Fruit fly (Drosophila melanogaster) whole organism, embryonic: ENCODE data around the gene dia.
A peak's percentile ranks its signal among the peaks of the same experiment; 100 is the strongest.

ENCODE experiments used
- Atf6 ChIP-seq: fragments of 200-800 bp; sonication (Bioruptor generic); IDR thresholded peaks from 2 replicates; pipeline ENCODE4 v1.3.6; 2022; ENCODE audit warnings: missing biosample characterization, missing genetic modification characterization
- B-H1 ChIP-seq: fragments of 200-800 bp; sonication (Bioruptor generic); IDR thresholded peaks from 3 replicates; pipeline ENCODE4 v1.3.6; 2022; ENCODE audit warnings: missing biosample characterization, missing genetic modification characterization
- B-H2 ChIP-seq: fragments of 200-800 bp; sonication (Bioruptor generic); optimal IDR thresholded peaks from 2 replicates; lab custom pipeline; 2018; ENCODE audit warnings: missing biosample characterization, mild to moderate bottlenecking, missing genetic modification characterization
- CG1024 ChIP-seq: fragments of 200-800 bp; sonication (Bioruptor generic); IDR thresholded peaks from 2 replicates; pipeline ENCODE4 v1.3.6; 2022; ENCODE audit warnings: missing biosample characterization, missing genetic modification characterization
- CG10654 ChIP-seq: fragments of 200-800 bp; sonication (Bioruptor generic); optimal IDR thresholded peaks from 2 replicates; lab custom pipeline; 2016; ENCODE audit warnings: missing biosample characterization, missing genetic modification characterization
- CG11723 ChIP-seq: fragments of 200-800 bp; sonication (Bioruptor generic); optimal IDR thresholded peaks from 2 replicates; lab custom pipeline; 2017; ENCODE audit warnings: missing biosample characterization, mild to moderate bottlenecking, missing genetic modification characterization
- CG12744 ChIP-seq: fragments of 200-800 bp; sonication (Bioruptor generic); optimal IDR thresholded peaks from 2 replicates; lab custom pipeline; 2016; ENCODE audit warnings: missing biosample characterization, missing genetic modification characterization
- CG13424 ChIP-seq: fragments of 200-800 bp; sonication (Bioruptor generic); optimal IDR thresholded peaks from 2 replicates; lab custom pipeline; 2019; ENCODE audit warnings: missing biosample characterization, mild to moderate bottlenecking, missing genetic modification characterization, moderate library complexity
- CG14014 ChIP-seq: fragments of 200-800 bp; sonication (Bioruptor generic); IDR thresholded peaks from 2 replicates; pipeline ENCODE4 v1.3.6; 2022; ENCODE audit warnings: missing biosample characterization, missing genetic modification characterization
- CG14860 ChIP-seq: fragments of 200-800 bp; sonication (Bioruptor generic); IDR thresholded peaks from 3 replicates; pipeline ENCODE4 v1.3.6; 2022; ENCODE audit warnings: missing biosample characterization, missing genetic modification characterization; ENCODE audit not compliant: partially characterized antibody
- CG30403 ChIP-seq: fragments of 200-800 bp; sonication (Bioruptor generic); optimal IDR thresholded peaks from 3 replicates; lab custom pipeline; 2016; ENCODE audit warnings: missing biosample characterization, missing genetic modification characterization
- CG4360 ChIP-seq: fragments of 200-800 bp; sonication (Bioruptor generic); IDR thresholded peaks from 2 replicates; pipeline ENCODE4 v1.3.6; 2022; ENCODE audit warnings: missing biosample characterization, missing genetic modification characterization
- CG4730 ChIP-seq: fragments of 200-800 bp; sonication (Bioruptor generic); IDR thresholded peaks from 2 replicates; pipeline ENCODE4 v1.3.6; 2022; ENCODE audit warnings: missing biosample characterization, missing genetic modification characterization
- CG6765 ChIP-seq: fragments of 200-800 bp; sonication (Bioruptor generic); optimal IDR thresholded peaks from 3 replicates; lab custom pipeline; 2017; ENCODE audit warnings: missing biosample characterization, mild to moderate bottlenecking, missing genetic modification characterization
- CG7839 ChIP-seq: fragments of 200-800 bp; sonication (Bioruptor generic); optimal IDR thresholded peaks from 3 replicates; lab custom pipeline; 2018; ENCODE audit warnings: missing biosample characterization, mild to moderate bottlenecking, missing genetic modification characterization, moderate library complexity
- CG8765 ChIP-seq: fragments of 200-800 bp; sonication (Bioruptor generic); IDR thresholded peaks from 2 replicates; pipeline ENCODE4 v1.3.6; 2022; ENCODE audit warnings: missing biosample characterization, missing genetic modification characterization
- CG8944 ChIP-seq: fragments of 200-800 bp; sonication (Bioruptor generic); optimal IDR thresholded peaks from 3 replicates; lab custom pipeline; 2016; ENCODE audit warnings: missing biosample characterization, missing genetic modification characterization
- CkIIα-i1 ChIP-seq: fragments of 200-800 bp; sonication (Bioruptor generic); IDR thresholded peaks from 2 replicates; pipeline ENCODE4 v1.3.6; 2022; ENCODE audit warnings: missing biosample characterization, missing genetic modification characterization
- Doc2 ChIP-seq: fragments of 200-800 bp; sonication (Bioruptor generic); IDR thresholded peaks from 2 replicates; pipeline ENCODE4 v1.3.6; 2022; ENCODE audit warnings: missing biosample characterization, missing genetic modification characterization
- Elba2 ChIP-seq: fragments of 200-800 bp; sonication (Bioruptor generic); optimal IDR thresholded peaks from 3 replicates; lab custom pipeline; 2016; ENCODE audit warnings: missing biosample characterization, missing genetic modification characterization
- HmgD ChIP-seq: fragments of 200-800 bp; sonication (Bioruptor generic); optimal IDR thresholded peaks from 3 replicates; lab custom pipeline; 2016; ENCODE audit warnings: missing biosample characterization, missing genetic modification characterization
- Hmr ChIP-seq: fragments of 200-800 bp; sonication (Bioruptor generic); optimal IDR thresholded peaks from 3 replicates; lab custom pipeline; 2017; ENCODE audit warnings: mild to moderate bottlenecking, missing biosample characterization, missing genetic modification reagents, missing genetic modification characterization
- Max ChIP-seq: fragments of 200-800 bp; sonication (Bioruptor generic); optimal IDR thresholded peaks from 2 replicates; lab custom pipeline; 2016; ENCODE audit warnings: missing biosample characterization, mild to moderate bottlenecking, missing genetic modification characterization
- Pdp1 ChIP-seq, 2 experiments: fragments of 200-800 bp; sonication (Bioruptor generic); optimal IDR thresholded peaks; 3 replicates each; lab custom pipeline; 2016; ENCODE audit warnings: missing biosample characterization in 2 of 2, missing genetic modification characterization in 2 of 2, mild to moderate bottlenecking in 1 of 2, moderate library complexity in 1 of 2
- Scr ChIP-seq: fragments of 200-800 bp; sonication (Bioruptor generic); IDR thresholded peaks from 2 replicates; pipeline ENCODE4 v1.3.6; 2022; ENCODE audit warnings: missing biosample characterization, missing genetic modification characterization; ENCODE audit not compliant: partially characterized antibody
- Six4 ChIP-seq: fragments of 200-800 bp; sonication (Bioruptor generic); optimal IDR thresholded peaks from 2 replicates; lab custom pipeline; 2016; ENCODE audit warnings: missing biosample characterization, missing genetic modification characterization
- Stat92E ChIP-seq, 3 experiments: fragments of >200 bp in 2 of 3; fragments of 200-800 bp in 1 of 3; sonication (Bioruptor generic) in 1 of 3; optimal IDR thresholded peaks; 2 replicates each; lab custom pipeline; 2017 to 2019; ENCODE audit warnings: missing biosample characterization in 3 of 3, missing genetic modification characterization in 3 of 3, mild to moderate bottlenecking in 1 of 3, moderate library complexity in 1 of 3
- cad ChIP-seq: fragments of >200 bp; optimal IDR thresholded peaks from 2 replicates; lab custom pipeline; 2017; ENCODE audit warnings: missing biosample characterization, missing genetic modification characterization
- chif ChIP-seq, 2 experiments: fragments of 200-800 bp; sonication (Bioruptor generic); optimal IDR thresholded peaks; 3 replicates each; lab custom pipeline; 2016; ENCODE audit warnings: missing biosample characterization in 2 of 2, missing genetic modification characterization in 2 of 2
- disco-r ChIP-seq: fragments of 200-800 bp; sonication (Bioruptor generic); optimal IDR thresholded peaks from 2 replicates; lab custom pipeline; 2016; ENCODE audit warnings: missing biosample characterization, missing genetic modification characterization
- dmrt99B ChIP-seq: fragments of 200-800 bp; sonication (Bioruptor generic); optimal IDR thresholded peaks from 2 replicates; lab custom pipeline; 2018; ENCODE audit warnings: missing biosample characterization, mild to moderate bottlenecking, missing genetic modification characterization, moderate library complexity
- ftz-f1 ChIP-seq: fragments of 200-800 bp; sonication (Bioruptor generic); optimal IDR thresholded peaks from 2 replicates; lab custom pipeline; 2016; ENCODE audit warnings: missing biosample characterization, missing genetic modification characterization
- gfzf ChIP-seq: fragments of 200-800 bp; sonication (Bioruptor generic); optimal IDR thresholded peaks from 2 replicates; lab custom pipeline; 2016; ENCODE audit warnings: missing biosample characterization, mild to moderate bottlenecking, missing genetic modification characterization, moderate library complexity
- grau ChIP-seq: fragments of 200-800 bp; optimal IDR thresholded peaks from 3 replicates; lab custom pipeline; 2019; ENCODE audit warnings: missing biosample characterization, mild to moderate bottlenecking, missing genetic modification characterization, moderate library complexity
- jing ChIP-seq: fragments of 200-800 bp; sonication (Bioruptor generic); optimal IDR thresholded peaks from 2 replicates; lab custom pipeline; 2018; ENCODE audit warnings: missing biosample characterization, mild to moderate bottlenecking, missing genetic modification characterization
- lab ChIP-seq: fragments of 200-800 bp; sonication (Bioruptor generic); optimal IDR thresholded peaks from 3 replicates; lab custom pipeline; 2017; ENCODE audit warnings: missing biosample characterization, missing genetic modification characterization, mild to moderate bottlenecking, moderate library complexity, missing genetic modification reagents
- lilli ChIP-seq: fragments of 200-800 bp; sonication (Bioruptor generic); optimal IDR thresholded peaks from 3 replicates; lab custom pipeline; 2016; ENCODE audit warnings: missing biosample characterization, missing genetic modification characterization
- org-1 ChIP-seq: fragments of 200-800 bp; sonication (Bioruptor generic); optimal IDR thresholded peaks from 2 replicates; lab custom pipeline; 2017; ENCODE audit warnings: missing biosample characterization, missing genetic modification characterization
- rib ChIP-seq: fragments of 200-800 bp; sonication (Bioruptor generic); IDR thresholded peaks from 2 replicates; pipeline ENCODE4 v1.3.6; 2022; ENCODE audit warnings: missing biosample characterization, missing genetic modification characterization
- schlank ChIP-seq: fragments of 200-800 bp; sonication (Bioruptor generic); optimal IDR thresholded peaks from 2 replicates; lab custom pipeline; 2018; ENCODE audit warnings: missing biosample characterization, mild to moderate bottlenecking, missing genetic modification characterization
- slbo ChIP-seq: fragments of 200-800 bp; sonication (Bioruptor generic); IDR thresholded peaks from 2 replicates; pipeline ENCODE4 v1.3.6; 2022; ENCODE audit warnings: missing biosample characterization, missing genetic modification characterization
- sr ChIP-seq: fragments of 200-800 bp; sonication (Bioruptor generic); IDR thresholded peaks from 3 replicates; pipeline ENCODE4 v1.3.6; 2022; ENCODE audit warnings: missing biosample characterization, missing genetic modification characterization
- stc ChIP-seq: fragments of 200-800 bp; sonication (Bioruptor generic); IDR thresholded peaks from 2 replicates; pipeline ENCODE4 v1.3.6; 2022; ENCODE audit warnings: missing biosample characterization, missing genetic modification characterization
- tgo ChIP-seq: fragments of 200-800 bp; sonication (Bioruptor generic); IDR thresholded peaks from 3 replicates; pipeline ENCODE4 v1.3.6; 2022; ENCODE audit warnings: missing biosample characterization, missing genetic modification characterization
- wor ChIP-seq: fragments of 200-800 bp; sonication (Bioruptor generic); IDR thresholded peaks from 2 replicates; pipeline ENCODE4 v1.3.6; 2022; ENCODE audit warnings: missing biosample characterization, missing genetic modification characterization
- zen ChIP-seq: fragments of 200-800 bp; sonication (Bioruptor generic); optimal IDR thresholded peaks from 3 replicates; lab custom pipeline; 2018; ENCODE audit warnings: missing biosample characterization, mild to moderate bottlenecking, missing genetic modification characterization, moderate library complexity
- zen2 ChIP-seq: fragments of 200-800 bp; sonication (Bioruptor generic); IDR thresholded peaks from 3 replicates; pipeline ENCODE4 v1.3.6; 2022; ENCODE audit warnings: missing biosample characterization, missing genetic modification characterization; ENCODE audit not compliant: partially characterized antibody
- zf30C ChIP-seq: fragments of 200-800 bp; sonication (Bioruptor generic); optimal IDR thresholded peaks from 3 replicates; lab custom pipeline; 2018; ENCODE audit warnings: missing biosample characterization, mild to moderate bottlenecking, missing genetic modification characterization
- zfh1 ChIP-seq: fragments of 200-800 bp; sonication (Bioruptor generic); IDR thresholded peaks from 3 replicates; pipeline ENCODE4 v1.3.6; 2022; ENCODE audit warnings: missing biosample characterization, missing genetic modification characterization

The dia gene

dm6 chr2L:20807617-20808509, 49.9 kb downstream of the dia start (continued):
- peak; percentile 56; the same call in 2 of the 3 replicates for TF ChIP-seq zfh1
- TF ChIP-seq wor (GFP tag; lab: Robert Waterston, UW) = no peak
- no peak for TF ChIP-seq disco-r (GFP tag; lab: Kevin White, UChicago)
- TF ChIP-seq CG14014 (GFP tag; lab: Robert Waterston, UW) = peak; percentile 52
- TF ChIP-seq Six4 = peak; percentile 2
- peak; percentile 55 for TF ChIP-seq CG13424 (tag; lab: Kevin White, UChicago)
- TF ChIP-seq Stat92E (GFP tag; optimal IDR thresholded peaks at IDR 0.05; lab: Kevin White, UChicago) = no peak
- peak; percentile 17 for TF ChIP-seq B-H2 (GFP tag; lab: Kevin White, UChicago)
- no peak for TF ChIP-seq rib (GFP tag; lab: Robert Waterston, UW)
- TF ChIP-seq zen2 (GFP tag; lab: Robert Waterston, UW) = no peak
- TF ChIP-seq lilli (GFP tag; lab: Kevin White, UChicago) = peak; percentile 12
- no peak for TF ChIP-seq Pdp1 (GFP tag; optimal IDR thresholded peaks at IDR 0.05; lab: Kevin White, UChicago)
- TF ChIP-seq slbo = peak; percentile 63
- TF ChIP-seq schlank = peak; percentile 67
- TF ChIP-seq CG6765 (GFP tag; lab: Kevin White, UChicago) = peak; percentile 15
- TF ChIP-seq Elba2 (GFP tag; lab: Kevin White, UChicago) = no peak
- no peak for TF ChIP-seq CG8944 (GFP tag; lab: Kevin White, UChicago)
- peak in 1 of 2 experiments; percentile 3 for TF ChIP-seq chif (GFP tag; optimal IDR thresholded peaks at IDR 0.05; lab: Kevin White, UChicago)
- no peak for TF ChIP-seq ftz-f1 (GFP tag; lab: Kevin White, UChicago)
- peak; percentile 67; the same call in 2 of the 3 replicates for TF ChIP-seq tgo (GFP tag; lab: Robert Waterston, UW)
- TF ChIP-seq jing (GFP tag; lab: Kevin White, UChicago) = no peak
- no peak for TF ChIP-seq CG14860 (GFP tag; lab: Robert Waterston, UW)
- peak; percentile 72 for TF ChIP-seq Hmr (GFP tag; lab: Kevin White, UChicago)
- TF ChIP-seq Max (GFP tag; lab: Kevin White, UChicago) = no peak
- TF ChIP-seq CG4730 (GFP tag; lab: Robert Waterston, UW) = peak; percentile 37; the same call in 1 of the 2 replicates
- TF ChIP-seq dmrt99B = peak; percentile 70
- no peak for TF ChIP-seq CG4360 (GFP tag; lab: Robert Waterston, UW)
- TF ChIP-seq zen (tag; lab: Kevin White, UChicago) = no peak
- no peak for TF ChIP-seq CG11723 (GFP tag; lab: Kevin White, UChicago)
- no peak for TF ChIP-seq CkIIα-i1 (GFP tag; lab: Robert Waterston, UW)
- TF ChIP-seq Atf6 (GFP tag; lab: Robert Waterston, UW) = peak; percentile 74
- TF ChIP-seq lab (GFP tag; lab: Kevin White, UChicago) = peak; percentile 78
- TF ChIP-seq sr (GFP tag; lab: Robert Waterston, UW) = no peak; the same call in 2 of the 3 replicates
- no peak for TF ChIP-seq Doc2 (GFP tag; lab: Robert Waterston, UW)
- no peak for TF ChIP-seq CG1024 (GFP tag; lab: Robert Waterston, UW)
- TF ChIP-seq CG10654 (GFP tag; lab: Kevin White, UChicago) = no peak
- peak; percentile 34 for TF ChIP-seq CG30403 (GFP tag; lab: Kevin White, UChicago)
- TF ChIP-seq cad (GFP tag; lab: Kevin White, UChicago) = no peak
- TF ChIP-seq grau (tag; lab: Kevin White, UChicago) = peak; percentile 67
- no peak for TF ChIP-seq CG8765 (GFP tag; lab: Robert Waterston, UW)
- peak; percentile 22 for TF ChIP-seq org-1
- no peak for TF ChIP-seq Scr (GFP tag; lab: Robert Waterston, UW)
- peak; percentile 63 for TF ChIP-seq CG7839 (tag; lab: Kevin White, UChicago)
- TF ChIP-seq HmgD (GFP tag; lab: Kevin White, UChicago) = no peak
- peak; percentile 68 for TF ChIP-seq zf30C (GFP tag; lab: Kevin White, UChicago)
- peak; percentile 24; the same call in 1 of the 3 replicates for TF ChIP-seq B-H1 (GFP tag; lab: Robert Waterston, UW)
- peak; percentile 33 for TF ChIP-seq CG12744 (GFP tag; lab: Kevin White, UChicago)
- TF ChIP-seq stc = 0 out of 2 replicates have a peak, but pooled peaks have one; percentile 8
- no peak for TF ChIP-seq gfzf (GFP tag; lab: Kevin White, UChicago)
